Fruit fly (Drosophila melanogaster) whole organism, embryonic: ENCODE data around the gene HDAC3.

Source experiments
- Abd-B ChIP-seq: fragments of 200-800 bp; sonication (Bioruptor generic); optimal IDR thresholded peaks from 2 replicates; lab custom pipeline; 2018; ENCODE audit warnings: missing biosample characterization, mild to moderate bottlenecking, missing genetic modification characterization, moderate library complexity
- Atf-2 ChIP-seq: fragments of 200-800 bp; sonication (Bioruptor generic); optimal IDR thresholded peaks from 2 replicates; lab custom pipeline; 2016; ENCODE audit warnings: missing biosample characterization, missing genetic modification characterization
- Blimp-1 ChIP-seq: fragments of 200-800 bp; sonication (Bioruptor generic); optimal IDR thresholded peaks from 3 replicates; lab custom pipeline; 2018; ENCODE audit warnings: missing biosample characterization, missing genetic modification characterization, mild to moderate bottlenecking, moderate library complexity, missing genetic modification reagents
- CG12104 ChIP-seq: fragments of 200-800 bp; sonication (Bioruptor generic); optimal IDR thresholded peaks from 3 replicates; lab custom pipeline; 2016; ENCODE audit warnings: missing biosample characterization, missing genetic modification characterization
- CG12155 ChIP-seq: fragments of 200-800 bp; sonication (Bioruptor generic); optimal IDR thresholded peaks from 3 replicates; lab custom pipeline; 2016; ENCODE audit warnings: missing biosample characterization, missing genetic modification characterization
- CG14860 ChIP-seq: fragments of 200-800 bp; sonication (Bioruptor generic); IDR thresholded peaks from 3 replicates; pipeline ENCODE4 v1.3.6; 2022; ENCODE audit warnings: missing biosample characterization, missing genetic modification characterization; ENCODE audit not compliant: partially characterized antibody
- CG15073 ChIP-seq: fragments of 200-800 bp; sonication (Bioruptor generic); optimal IDR thresholded peaks from 2 replicates; lab custom pipeline; 2016; ENCODE audit warnings: missing biosample characterization, missing genetic modification characterization
- CG1602 ChIP-seq: fragments of 200-800 bp; sonication (Bioruptor generic); optimal IDR thresholded peaks from 3 replicates; lab custom pipeline; 2016; ENCODE audit warnings: missing biosample characterization, missing genetic modification characterization
- CG16813 ChIP-seq: fragments of 200-800 bp; sonication (Bioruptor generic); IDR thresholded peaks from 3 replicates; pipeline ENCODE4 v1.3.6; 2022; ENCODE audit warnings: missing biosample characterization, missing genetic modification characterization; ENCODE audit not compliant: partially characterized antibody
- CG16863 ChIP-seq: fragments of 200-800 bp; sonication (Bioruptor generic); optimal IDR thresholded peaks from 3 replicates; lab custom pipeline; 2016; ENCODE audit warnings: missing biosample characterization, missing genetic modification characterization
- CG17186 ChIP-seq: fragments of 200-800 bp; sonication (Bioruptor generic); optimal IDR thresholded peaks from 3 replicates; lab custom pipeline; 2017; ENCODE audit warnings: missing biosample characterization, missing genetic modification reagents, missing genetic modification characterization
- CG17359 ChIP-seq: fragments of 200-800 bp; sonication (Bioruptor generic); optimal IDR thresholded peaks from 3 replicates; lab custom pipeline; 2018; ENCODE audit warnings: missing biosample characterization, mild to moderate bottlenecking, missing genetic modification characterization, moderate library complexity
- CG1792 ChIP-seq: fragments of 200-800 bp; sonication (Bioruptor generic); optimal IDR thresholded peaks from 2 replicates; lab custom pipeline; 2016; ENCODE audit warnings: missing biosample characterization, missing genetic modification characterization
- CG3065 ChIP-seq: fragments of 200-800 bp; sonication (Bioruptor generic); optimal IDR thresholded peaks from 2 replicates; lab custom pipeline; 2016; ENCODE audit warnings: missing biosample characterization, missing genetic modification characterization
- CG42726 ChIP-seq: fragments of 200-800 bp; sonication (Bioruptor generic); IDR thresholded peaks from 2 replicates; pipeline ENCODE4 v1.3.6; 2022; ENCODE audit warnings: missing biosample characterization, missing genetic modification characterization; ENCODE audit not compliant: partially characterized antibody
- CG8281 ChIP-seq: fragments of 200-800 bp; sonication (Bioruptor generic); optimal IDR thresholded peaks from 2 replicates; lab custom pipeline; 2018; ENCODE audit warnings: missing biosample characterization, mild to moderate bottlenecking, missing genetic modification characterization, moderate library complexity
- CG8359 ChIP-seq: fragments of 200-800 bp; sonication (Bioruptor generic); optimal IDR thresholded peaks from 2 replicates; lab custom pipeline; 2017; ENCODE audit warnings: missing biosample characterization, mild to moderate bottlenecking, missing genetic modification characterization, borderline replicate concordance
- D ChIP-seq, 2 experiments: fragments of 200-800 bp in 1 of 2; fragments of >200 bp in 1 of 2; sonication (Bioruptor generic) in 1 of 2; optimal IDR thresholded peaks; 2 replicates in 1 of 2; 3 replicates in 1 of 2; lab custom pipeline; 2017; ENCODE audit warnings: mild to moderate bottlenecking in 1 of 2, missing biosample characterization in 1 of 2, missing genetic modification characterization in 1 of 2, missing genetic modification reagents in 1 of 2
- D19B ChIP-seq: fragments of 200-800 bp; sonication (Bioruptor generic); optimal IDR thresholded peaks from 2 replicates; lab custom pipeline; 2017; ENCODE audit warnings: missing biosample characterization, mild to moderate bottlenecking, missing genetic modification characterization
- Dp ChIP-seq: fragments of 200-800 bp; sonication (Bioruptor generic); optimal IDR thresholded peaks from 2 replicates; lab custom pipeline; 2018; ENCODE audit warnings: missing biosample characterization, mild to moderate bottlenecking, missing genetic modification characterization, moderate library complexity
- E2f2 ChIP-seq: fragments of 200-800 bp; sonication (Bioruptor generic); IDR thresholded peaks from 2 replicates; pipeline ENCODE4 v1.3.6; 2022; ENCODE audit warnings: missing biosample characterization, missing genetic modification characterization
- Ets65A ChIP-seq: fragments of 200-800 bp; sonication (Bioruptor generic); peaks from one replicate; lab custom pipeline; 2016; ENCODE audit warnings: missing biosample characterization, missing genetic modification characterization
- Fer2 ChIP-seq: fragments of 200-800 bp; sonication (Bioruptor generic); optimal IDR thresholded peaks from 2 replicates; lab custom pipeline; 2018; ENCODE audit warnings: missing biosample characterization, mild to moderate bottlenecking, missing genetic modification characterization, moderate library complexity
- Hand ChIP-seq: fragments of 200-800 bp; sonication (Bioruptor generic); optimal IDR thresholded peaks from 2 replicates; lab custom pipeline; 2017; ENCODE audit warnings: mild to moderate bottlenecking, missing biosample characterization, missing genetic modification reagents, missing genetic modification characterization
- Hr3 ChIP-seq: fragments of 200-800 bp; sonication (Bioruptor generic); optimal IDR thresholded peaks from 3 replicates; lab custom pipeline; 2016; ENCODE audit warnings: missing biosample characterization, missing genetic modification characterization
- Optix ChIP-seq: fragments of 200-800 bp; sonication (Bioruptor generic); IDR thresholded peaks from 3 replicates; pipeline ENCODE4 v1.3.6; 2022; ENCODE audit warnings: missing biosample characterization, missing genetic modification characterization
- Scr ChIP-seq: fragments of 200-800 bp; sonication (Bioruptor generic); IDR thresholded peaks from 2 replicates; pipeline ENCODE4 v1.3.6; 2022; ENCODE audit warnings: missing biosample characterization, missing genetic modification characterization; ENCODE audit not compliant: partially characterized antibody
- Sin3A ChIP-seq: fragments of >200 bp; optimal IDR thresholded peaks from 2 replicates; lab custom pipeline; 2018
- Spps ChIP-seq: fragments of 200-800 bp; sonication (Bioruptor generic); optimal IDR thresholded peaks from 2 replicates; lab custom pipeline; 2018; ENCODE audit warnings: missing biosample characterization, mild to moderate bottlenecking, missing genetic modification characterization
- Stat92E ChIP-seq, 3 experiments: fragments of >200 bp in 2 of 3; fragments of 200-800 bp in 1 of 3; sonication (Bioruptor generic) in 1 of 3; optimal IDR thresholded peaks; 2 replicates each; lab custom pipeline; 2017 to 2019; ENCODE audit warnings: missing biosample characterization in 3 of 3, missing genetic modification characterization in 3 of 3, mild to moderate bottlenecking in 1 of 3, moderate library complexity in 1 of 3
- TFAM ChIP-seq: fragments of 200-800 bp; sonication (Bioruptor generic); optimal IDR thresholded peaks from 2 replicates; lab custom pipeline; 2017; ENCODE audit warnings: missing biosample characterization, missing genetic modification characterization, inconsistent platforms
- Vsx1 ChIP-seq: fragments of 200-800 bp; sonication (Bioruptor generic); optimal IDR thresholded peaks from 2 replicates; lab custom pipeline; 2017; ENCODE audit warnings: missing biosample characterization, mild to moderate bottlenecking, missing genetic modification characterization, missing genetic modification reagents
- ac ChIP-seq: fragments of 200-800 bp; sonication (Bioruptor generic); optimal IDR thresholded peaks from 3 replicates; lab custom pipeline; 2017; ENCODE audit warnings: missing biosample characterization, mild to moderate bottlenecking, missing genetic modification characterization
- dpn ChIP-seq, 2 experiments: fragments of 200-800 bp; sonication (Bioruptor generic); optimal IDR thresholded peaks; 3 replicates each; lab custom pipeline; 2016; ENCODE audit warnings: missing biosample characterization in 2 of 2, missing genetic modification characterization in 2 of 2
- ems ChIP-seq: fragments of 200-800 bp; sonication (Bioruptor generic); optimal IDR thresholded peaks from 3 replicates; lab custom pipeline; 2016; ENCODE audit warnings: missing biosample characterization, missing genetic modification characterization
- fd102C ChIP-seq: fragments of 200-800 bp; sonication (Bioruptor generic); optimal IDR thresholded peaks from 2 replicates; lab custom pipeline; 2018; ENCODE audit warnings: missing biosample characterization, mild to moderate bottlenecking, missing genetic modification characterization, moderate library complexity
- gcm ChIP-seq: fragments of 200-800 bp; sonication (Bioruptor generic); optimal IDR thresholded peaks from 2 replicates; lab custom pipeline; 2019; ENCODE audit warnings: missing biosample characterization, mild to moderate bottlenecking, missing genetic modification characterization, moderate library complexity
- gfzf ChIP-seq: fragments of 200-800 bp; sonication (Bioruptor generic); optimal IDR thresholded peaks from 2 replicates; lab custom pipeline; 2016; ENCODE audit warnings: missing biosample characterization, mild to moderate bottlenecking, missing genetic modification characterization, moderate library complexity
- grn ChIP-seq: fragments of 200-800 bp; sonication (Bioruptor generic); optimal IDR thresholded peaks from 3 replicates; lab custom pipeline; 2017; ENCODE audit warnings: missing biosample characterization, missing genetic modification characterization
- gsb-n ChIP-seq: fragments of 200-800 bp; sonication (Bioruptor generic); optimal IDR thresholded peaks from 3 replicates; lab custom pipeline; 2018; ENCODE audit warnings: missing biosample characterization, mild to moderate bottlenecking, missing genetic modification characterization
- knrl ChIP-seq: fragments of 200-800 bp; sonication (Bioruptor generic); IDR thresholded peaks from 3 replicates; pipeline ENCODE4 v1.3.6; 2022; ENCODE audit warnings: missing biosample characterization, missing genetic modification characterization; ENCODE audit not compliant: partially characterized antibody
- nau ChIP-seq: fragments of 200-800 bp; sonication (Bioruptor generic); optimal IDR thresholded peaks from 3 replicates; lab custom pipeline; 2017; ENCODE audit warnings: missing biosample characterization, mild to moderate bottlenecking, missing genetic modification characterization, missing genetic modification reagents
- odd ChIP-seq: fragments of 200-800 bp; sonication (Bioruptor generic); optimal IDR thresholded peaks from 2 replicates; lab custom pipeline; 2017; ENCODE audit warnings: missing biosample characterization, mild to moderate bottlenecking, missing genetic modification characterization
- pnt ChIP-seq: fragments of 200-800 bp; sonication (Bioruptor generic); optimal IDR thresholded peaks from 3 replicates; lab custom pipeline; 2016; ENCODE audit warnings: missing biosample characterization, missing genetic modification characterization
- pum ChIP-seq: fragments of 200-800 bp; sonication (Bioruptor generic); optimal IDR thresholded peaks from 2 replicates; lab custom pipeline; 2016; ENCODE audit warnings: missing biosample characterization, missing genetic modification characterization
- ro ChIP-seq: fragments of 200-800 bp; sonication (Bioruptor generic); IDR thresholded peaks from 2 replicates; pipeline ENCODE4 v1.3.6; 2022; ENCODE audit warnings: missing biosample characterization, missing genetic modification characterization
- shn ChIP-seq: fragments of 200-800 bp; sonication (Bioruptor generic); optimal IDR thresholded peaks from 3 replicates; lab custom pipeline; 2016; ENCODE audit warnings: missing biosample characterization, missing genetic modification characterization
- slp2 ChIP-seq: fragments of 200-800 bp; sonication (Bioruptor generic); optimal IDR thresholded peaks from 2 replicates; lab custom pipeline; 2016; ENCODE audit warnings: missing biosample characterization, missing genetic modification characterization
- twi ChIP-seq: fragments of 200-800 bp; optimal IDR thresholded peaks from 2 replicates; lab custom pipeline; 2019; ENCODE audit warnings: missing biosample characterization, mild to moderate bottlenecking, missing genetic modification characterization, moderate library complexity
- zf30C ChIP-seq: fragments of 200-800 bp; sonication (Bioruptor generic); optimal IDR thresholded peaks from 3 replicates; lab custom pipeline; 2018; ENCODE audit warnings: missing biosample characterization, mild to moderate bottlenecking, missing genetic modification characterization

Gene HDAC3

DNA sequence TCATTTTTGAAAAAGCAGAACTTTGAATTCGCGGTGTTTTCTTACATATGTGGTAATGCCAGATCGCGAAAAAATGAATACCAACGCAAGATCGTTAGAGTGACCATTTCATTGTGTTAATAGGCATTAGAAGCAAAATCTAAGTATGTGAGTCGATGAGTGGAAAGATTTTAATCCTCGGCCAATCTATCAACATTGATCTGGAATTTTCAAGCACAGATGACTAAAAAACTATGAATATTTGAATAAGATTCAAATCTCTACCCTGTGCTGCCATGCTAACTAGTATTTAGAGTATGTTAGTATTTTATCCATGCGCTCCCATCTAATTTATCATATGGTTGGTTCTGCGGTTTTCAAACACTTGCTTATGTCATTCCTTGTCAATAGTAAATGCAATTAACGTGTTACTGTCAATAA is 42.2 kb upstream of the HDAC3 start (continued):
- TF ChIP-seq Hand (GFP tag; lab: Kevin White, UChicago) = no peak
- peak; percentile 23 for TF ChIP-seq Abd-B (GFP tag; lab: Kevin White, UChicago)
- TF ChIP-seq CG16863 = no peak
- TF ChIP-seq Ets65A (GFP tag; lab: Kevin White, UChicago) = no peak
- TF ChIP-seq CG15073 (GFP tag; lab: Kevin White, UChicago) = no peak
- TF ChIP-seq CG17359 (tag; lab: Kevin White, UChicago) = no peak
- TF ChIP-seq CG12104 = no peak
- no peak for TF ChIP-seq Fer2
- TF ChIP-seq Dp (GFP tag; lab: Kevin White, UChicago) = peak; percentile 79
- TF ChIP-seq ac (GFP tag; lab: Kevin White, UChicago) = no peak
- no peak for TF ChIP-seq Stat92E (GFP tag; optimal IDR thresholded peaks at IDR 0.05; lab: Kevin White, UChicago)
- no peak for TF ChIP-seq CG8281
- TF ChIP-seq gsb-n (tag; lab: Kevin White, UChicago) = no peak
- TF ChIP-seq twi (tag; lab: Kevin White, UChicago) = no peak
- no peak for TF ChIP-seq CG42726 (GFP tag; lab: Robert Waterston, UW)
- no peak for TF ChIP-seq shn (GFP tag; lab: Kevin White, UChicago)
- TF ChIP-seq grn (GFP tag; lab: Kevin White, UChicago) = peak; percentile 34
- TF ChIP-seq slp2 (GFP tag; lab: Kevin White, UChicago) = no peak
- peak; percentile 37 for TF ChIP-seq Sin3A (lab: Kevin White, UChicago)
- no peak for TF ChIP-seq Scr
- no peak for TF ChIP-seq D19B (GFP tag; lab: Kevin White, UChicago)
- no peak for TF ChIP-seq CG3065 (GFP tag; lab: Kevin White, UChicago)
- no peak for TF ChIP-seq nau (GFP tag; lab: Kevin White, UChicago)
- TF ChIP-seq Optix = no peak
- no peak for TF ChIP-seq Hr3
- no peak for TF ChIP-seq ro (GFP tag; lab: Robert Waterston, UW)
- TF ChIP-seq Spps (tag; lab: Kevin White, UChicago) = no peak
- no peak for TF ChIP-seq CG1792 (GFP tag; lab: Kevin White, UChicago)
- TF ChIP-seq gcm = no peak
- TF ChIP-seq pnt (GFP tag; lab: Kevin White, UChicago) = no peak
- no peak for TF ChIP-seq knrl (GFP tag; lab: Robert Waterston, UW)
- no peak for TF ChIP-seq zf30C (GFP tag; lab: Kevin White, UChicago)
- TF ChIP-seq Atf-2 (GFP tag; lab: Kevin White, UChicago) = no peak
- TF ChIP-seq gfzf (GFP tag; lab: Kevin White, UChicago) = peak; percentile 85
- no peak for TF ChIP-seq odd (GFP tag; lab: Kevin White, UChicago)
- no peak for TF ChIP-seq CG8359 (GFP tag; lab: Kevin White, UChicago)
- TF ChIP-seq ems (GFP tag; lab: Kevin White, UChicago) = peak; percentile 12
- TF ChIP-seq D (optimal IDR thresholded peaks at IDR 0.05; lab: Kevin White, UChicago) = no peak
- no peak for TF ChIP-seq D (GFP tag; optimal IDR thresholded peaks at IDR 0.05; lab: Kevin White, UChicago)
- TF ChIP-seq TFAM (GFP tag; lab: Kevin White, UChicago) = no peak
- no peak for TF ChIP-seq CG14860
- TF ChIP-seq CG17186 = peak; percentile 71
- no peak for TF ChIP-seq CG12155 (GFP tag; lab: Kevin White, UChicago)
- no peak for TF ChIP-seq dpn (GFP tag; optimal IDR thresholded peaks at IDR 0.05; lab: Kevin White, UChicago)
- no peak for TF ChIP-seq Blimp-1 (GFP tag; lab: Kevin White, UChicago)
- peak; percentile 84 for TF ChIP-seq E2f2 (GFP tag; lab: Robert Waterston, UW)
- TF ChIP-seq CG1602 = no peak
- no peak for TF ChIP-seq pum (GFP tag; lab: Kevin White, UChicago)
- TF ChIP-seq CG16813 = no peak
- TF ChIP-seq Vsx1 (GFP tag; lab: Kevin White, UChicago) = no peak
- no peak for TF ChIP-seq fd102C
